Fruit fly (Drosophila melanogaster): ENCODE measurements around the gene CG6333.
A peak's percentile ranks its signal among the peaks of the same experiment; 100 is the strongest.

The CG6333 gene

DNA sequence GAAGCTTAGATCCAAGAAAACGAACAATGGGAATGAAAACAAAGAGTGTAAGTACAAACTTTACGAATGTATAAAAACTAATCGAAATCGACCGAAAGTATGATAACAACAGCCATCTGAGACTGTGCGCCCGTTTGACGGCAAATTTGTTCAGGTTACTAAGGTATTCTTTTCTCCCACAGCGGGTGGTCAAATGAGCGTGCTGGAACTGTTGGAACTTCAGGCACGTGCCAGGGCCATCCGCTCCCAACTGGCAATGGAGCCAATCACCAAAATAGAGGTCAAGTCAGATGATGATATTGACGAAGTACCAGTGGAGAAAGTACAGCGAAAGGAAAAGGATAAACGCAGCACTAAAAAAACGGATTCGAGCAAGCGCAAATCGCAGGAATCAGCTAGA is 49.7 kb downstream of the CG6333 start, which contains the start of gene CG12229 (continued):
- TF ChIP-seq kah (GFP tag; optimal IDR thresholded peaks at IDR 0.05): no peak

- peak; percentile 96 for TF ChIP-seq HHEX (GFP tag; optimal IDR thresholded peaks at IDR 0.05)
- TF ChIP-seq CG3281 (GFP tag; optimal IDR thresholded peaks at IDR 0.05): peak; percentile 97
- TF ChIP-seq CG11504 (tag; optimal IDR thresholded peaks at IDR 0.05): peak; percentile 96
- TF ChIP-seq CrebB (tag; optimal IDR thresholded peaks at IDR 0.05): peak; percentile 97
- TF ChIP-seq rib (GFP tag; IDR thresholded peaks at IDR 0.05): peak; percentile 98
- TF ChIP-seq lilli (GFP tag; optimal IDR thresholded peaks at IDR 0.05): peak; percentile 100
- TF ChIP-seq CG8924 (tag; optimal IDR thresholded peaks at IDR 0.05): peak; percentile 97
- TF ChIP-seq CG8388 (GFP tag; optimal IDR thresholded peaks at IDR 0.05): peak; percentile 97
- peak; percentile 91 for TF ChIP-seq YL-1 (GFP tag; optimal IDR thresholded peaks at IDR 0.05)
- TF ChIP-seq wek (GFP tag; optimal IDR thresholded peaks at IDR 0.05): peak; percentile 89
- peak; percentile 93 for TF ChIP-seq Spps (tag; optimal IDR thresholded peaks at IDR 0.05)
- peak; percentile 16 for TF ChIP-seq zf30C (GFP tag; optimal IDR thresholded peaks at IDR 0.05)
- TF ChIP-seq vvl (GFP tag; IDR thresholded peaks at IDR 0.05): peak; percentile 99
- peak; percentile 93 for TF ChIP-seq jigr1 (GFP tag; IDR thresholded peaks at IDR 0.05)
- peak; percentile 97 for TF ChIP-seq CG18262 (tag; optimal IDR thresholded peaks at IDR 0.05)
- TF ChIP-seq Ets65A (GFP tag): peak; percentile 100
- peak; percentile 98 for TF ChIP-seq CG13624 (GFP tag; optimal IDR thresholded peaks at IDR 0.05)
- TF ChIP-seq sqz (GFP tag; optimal IDR thresholded peaks at IDR 0.05): peak; percentile 91
- peak; percentile 98 for TF ChIP-seq Mrtf (GFP tag; IDR thresholded peaks at IDR 0.05)
- peak; percentile 96 for TF ChIP-seq NC2α (GFP tag; optimal IDR thresholded peaks at IDR 0.05)
- peak; percentile 99 for TF ChIP-seq Mad (GFP tag; optimal IDR thresholded peaks at IDR 0.05)
- TF ChIP-seq insv (GFP tag; optimal IDR thresholded peaks at IDR 0.05): peak in 1 of 2 experiments; percentile 74
- TF ChIP-seq CG31388 (GFP tag; optimal IDR thresholded peaks at IDR 0.05): peak; percentile 96
- peak; percentile 96 for TF ChIP-seq cato (GFP tag; optimal IDR thresholded peaks at IDR 0.05; ENCODE audit: borderline replicate concordance)
- peak; percentile 99 for TF ChIP-seq chn (GFP tag; optimal IDR thresholded peaks at IDR 0.05)
- TF ChIP-seq Pdp1 (GFP tag; optimal IDR thresholded peaks at IDR 0.05): peak; percentile 96 to 99
- peak; percentile 88 for TF ChIP-seq CG6854 (GFP tag; optimal IDR thresholded peaks at IDR 0.05)
- peak; percentile 95 for TF ChIP-seq CG2202 (tag; optimal IDR thresholded peaks at IDR 0.05)
- TF ChIP-seq tgo (GFP tag; IDR thresholded peaks at IDR 0.05): peak; percentile 98
- peak; percentile 94 for TF ChIP-seq BtbVII (GFP tag; optimal IDR thresholded peaks at IDR 0.05)
- peak; percentile 97 for TF ChIP-seq CG17328 (GFP tag; IDR thresholded peaks at IDR 0.05)
- TF ChIP-seq CG12391 (tag; optimal IDR thresholded peaks at IDR 0.05): peak; percentile 99
- TF ChIP-seq CG10979 (tag; optimal IDR thresholded peaks at IDR 0.05): peak; percentile 96
- peak; percentile 98 for TF ChIP-seq CG2712 (tag; optimal IDR thresholded peaks at IDR 0.05)
- peak; percentile 99 for TF ChIP-seq CG13775 (GFP tag; optimal IDR thresholded peaks at IDR 0.05)
- TF ChIP-seq H15 (GFP tag; IDR thresholded peaks at IDR 0.05): peak; percentile 98
- TF ChIP-seq az2 (GFP tag; optimal IDR thresholded peaks at IDR 0.05): peak; percentile 99
- TF ChIP-seq CG11560 (tag; IDR thresholded peaks at IDR 0.05): peak; percentile 89
- no peak for TF ChIP-seq gfzf (GFP tag; optimal IDR thresholded peaks at IDR 0.05)
- TF ChIP-seq jing (GFP tag; optimal IDR thresholded peaks at IDR 0.05): peak; percentile 97
- peak; percentile 92 for TF ChIP-seq p53 (GFP tag; optimal IDR thresholded peaks at IDR 0.05)
- peak; percentile 93 for TF ChIP-seq twi (tag; optimal IDR thresholded peaks at IDR 0.05)
- TF ChIP-seq CG15514 (GFP tag; optimal IDR thresholded peaks at IDR 0.05): peak; percentile 93
- TF ChIP-seq Dbx (GFP tag; IDR thresholded peaks at IDR 0.05): peak; percentile 99
- TF ChIP-seq Drgx (GFP tag; IDR thresholded peaks at IDR 0.05): peak; percentile 96
- peak; percentile 92 for TF ChIP-seq sim (GFP tag; IDR thresholded peaks at IDR 0.05)
- peak; percentile 79 for TF ChIP-seq CG7928 (GFP tag; optimal IDR thresholded peaks at IDR 0.05)
- TF ChIP-seq sisA (GFP tag; IDR thresholded peaks at IDR 0.05): peak; percentile 99
These were observed 52.5 kb downstream of the CG6333 start, which contains the start of the genes Coq4 and CG32176 for dm6 chr3L:17433555-17433954. TSS of gene Coq4 (minus strand) at chr3L:17433621. TSS of gene CG32176 (plus strand) at chr3L:17433868.

All from whole organism, embryonic.